Fruit fly (Drosophila melanogaster) S2 (cell line): ENCODE results near the gene Aps.

Experiments used
- CG8478 ChIP-seq: fragments of >200 bp; optimal IDR thresholded peaks from 2 replicates; lab custom pipeline; 2018
- CTCF ChIP-seq, 2 experiments: fragments of >200 bp; optimal IDR thresholded peaks; 2 replicates each; lab custom pipeline; 2018

DNA sequence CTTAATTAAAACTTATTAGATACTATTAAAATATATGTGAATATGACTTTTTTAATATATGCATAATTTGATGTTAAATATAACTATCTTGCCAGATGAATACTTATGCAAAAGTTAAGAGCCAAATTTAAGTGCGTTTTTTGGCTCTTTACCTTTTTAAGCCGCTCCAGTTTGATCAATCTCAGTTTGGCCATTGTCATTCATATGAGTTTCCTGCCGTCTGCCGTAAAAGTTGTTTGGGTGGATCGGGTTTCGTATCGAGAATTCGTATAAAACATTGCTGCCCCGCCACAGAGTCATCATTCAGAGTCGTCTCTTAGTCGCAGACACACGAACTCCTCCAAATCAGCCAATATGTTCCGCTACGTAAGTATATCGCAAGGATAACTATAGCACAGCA is 7.5 kb downstream of the Aps start, which contains the start of gene Cpr67Fa2:
- TF ChIP-seq CTCF (optimal IDR thresholded peaks at IDR 0.05; lab: Kevin White, UChicago) = no peak
- TF ChIP-seq CG8478 = no peak
